Worm (Caenorhabditis elegans) whole organism, L4 larva: ENCODE data around the gene C14A4.9.

ENCODE experiments used
- D1046.2 ChIP-seq: fragments of 200-800 bp; sonication (Bioruptor generic); IDR thresholded peaks from 2 replicates; pipeline ENCODE4 v1.3.6; 2022; ENCODE audit warnings: missing genetic modification characterization, missing compliant biosample characterization
- F26F4.8 ChIP-seq: fragments of 200-800 bp; sonication (Bioruptor generic); conservative IDR thresholded peaks from 2 replicates; pipeline ENCODE4 v1.3.6; 2022; ENCODE audit warnings: missing genetic modification characterization, missing compliant biosample characterization
- F44E2.7 ChIP-seq: fragments of 200-800 bp; sonication (Bioruptor generic); IDR thresholded peaks from 2 replicates; pipeline ENCODE4 v2.1.2; 2022; ENCODE audit warnings: missing genetic modification characterization, missing compliant biosample characterization
- F49E8.2 ChIP-seq: sonication (generic microtip); optimal IDR thresholded peaks from 2 replicates; lab custom pipeline; 2016; ENCODE audit warnings: missing compliant biosample characterization, mild to moderate bottlenecking, missing genetic modification characterization, borderline replicate concordance
- T20F7.1 ChIP-seq: fragments of 200-800 bp; sonication (Bioruptor generic); optimal IDR thresholded peaks from 2 replicates; lab custom pipeline; 2018; ENCODE audit warnings: mild to moderate bottlenecking, missing genetic modification characterization, missing compliant biosample characterization
- Y5F2A.4 ChIP-seq: fragments of 200-800 bp; sonication (Bioruptor generic); optimal IDR thresholded peaks from 2 replicates; lab custom pipeline; 2018; ENCODE audit warnings: mild to moderate bottlenecking, missing genetic modification characterization, missing compliant biosample characterization
- ama-1 ChIP-seq: fragments of 150-350 bp; optimal IDR thresholded peaks from 2 replicates; lab custom pipeline; 2014; ENCODE audit warnings: inconsistent platforms, mixed read lengths
- arid-1 ChIP-seq: fragments of 200-800 bp; sonication (Bioruptor generic); conservative IDR thresholded peaks from 2 replicates; pipeline ENCODE4 v1.3.6; 2022; ENCODE audit warnings: missing genetic modification reagents, missing genetic modification characterization, missing compliant biosample characterization
- ceh-28 ChIP-seq: fragments of 150-350 bp; optimal IDR thresholded peaks from 2 replicates; lab custom pipeline; 2014; ENCODE audit warnings: missing biosample characterization, missing genetic modification reagents, missing genetic modification characterization
- ceh-62 ChIP-seq: sonication (generic microtip); optimal IDR thresholded peaks from 2 replicates; lab custom pipeline; 2017; ENCODE audit warnings: missing biosample characterization, missing genetic modification characterization
- ceh-82 ChIP-seq: sonication (generic microtip); optimal IDR thresholded peaks from 2 replicates; lab custom pipeline; 2017; ENCODE audit warnings: missing biosample characterization, missing genetic modification characterization
- ctbp-1 ChIP-seq: fragments of 200-800 bp; sonication (Bioruptor generic); IDR thresholded peaks from 2 replicates; pipeline ENCODE4 v1.3.6; 2022; ENCODE audit warnings: missing genetic modification reagents, missing genetic modification characterization, missing compliant biosample characterization
- daf-19 ChIP-seq: fragments of 200-800 bp; sonication (Bioruptor generic); conservative IDR thresholded peaks from 2 replicates; pipeline ENCODE4 v1.3.6; 2022; ENCODE audit warnings: missing genetic modification characterization, missing compliant biosample characterization
- dmd-6 ChIP-seq: fragments of 200-800 bp; sonication (Bioruptor generic); IDR thresholded peaks from 2 replicates; pipeline ENCODE4 v1.3.6; 2022; ENCODE audit warnings: missing genetic modification reagents, missing genetic modification characterization, missing compliant biosample characterization
- dpl-1 ChIP-seq: fragments of 150-350 bp; optimal IDR thresholded peaks from 2 replicates; lab custom pipeline; 2014; ENCODE audit warnings: missing biosample characterization, missing genetic modification reagents, missing genetic modification characterization
- egl-27 ChIP-seq: sonication (generic microtip); optimal IDR thresholded peaks from 3 replicates; lab custom pipeline; 2017; ENCODE audit warnings: missing biosample characterization, missing genetic modification reagents, missing genetic modification characterization
- egl-43 ChIP-seq: fragments of 200-800 bp; sonication (Bioruptor generic); IDR thresholded peaks from 2 replicates; pipeline ENCODE4 v1.3.6; 2022; ENCODE audit warnings: missing genetic modification reagents, missing genetic modification characterization, missing compliant biosample characterization
- fos-1 ChIP-seq: fragments of 150-350 bp; optimal IDR thresholded peaks from 2 replicates; lab custom pipeline; 2014; ENCODE audit warnings: missing biosample characterization, missing genetic modification characterization
- hif-1 ChIP-seq, 2 experiments: sonication (generic microtip); optimal IDR thresholded peaks; 2 replicates each; lab custom pipeline; 2016 to 2017; ENCODE audit warnings: missing compliant biosample characterization in 2 of 2, missing genetic modification characterization in 2 of 2, missing genetic modification reagents in 2 of 2, missing genotype in 2 of 2, mild to moderate bottlenecking in 1 of 2
- hlh-30 ChIP-seq: sonication (generic microtip); optimal IDR thresholded peaks from 2 replicates; lab custom pipeline; 2017; ENCODE audit warnings: antibody characterized with exemption, mild to moderate bottlenecking, missing genetic modification characterization, missing compliant biosample characterization; ENCODE audit not compliant: insufficient read depth
- lin-1 ChIP-seq: fragments of 200-800 bp; sonication (Bioruptor generic); IDR thresholded peaks from 2 replicates; pipeline ENCODE4 v1.3.6; 2022; ENCODE audit warnings: missing genetic modification reagents, missing genetic modification characterization, missing compliant biosample characterization
- lsy-2 ChIP-seq, 2 experiments: fragments of 150-350 bp in 1 of 2; sonication (generic microtip) in 1 of 2; optimal IDR thresholded peaks; 2 replicates each; lab custom pipeline; 2014 to 2017; ENCODE audit warnings: missing biosample characterization in 2 of 2, missing genetic modification characterization in 2 of 2
- madf-9 ChIP-seq: fragments of 200-800 bp; sonication (Bioruptor generic); conservative IDR thresholded peaks from 2 replicates; pipeline ENCODE4 v1.3.6; 2022; ENCODE audit warnings: missing genetic modification reagents, missing genetic modification characterization, missing compliant biosample characterization
- mes-2 ChIP-seq: sonication (generic microtip); optimal IDR thresholded peaks from 2 replicates; lab custom pipeline; 2016; ENCODE audit warnings: missing genotype, mild to moderate bottlenecking, missing genetic modification characterization, missing compliant biosample characterization; ENCODE audit not compliant: poor library complexity, severe bottlenecking
- mxl-2 ChIP-seq: fragments of 200-800 bp; sonication (Bioruptor generic); conservative IDR thresholded peaks from 2 replicates; pipeline ENCODE4 v1.3.6; 2022; ENCODE audit warnings: missing genetic modification reagents, missing genetic modification characterization, missing compliant biosample characterization
- nhr-10 ChIP-seq: fragments of 150-350 bp; optimal IDR thresholded peaks from 2 replicates; lab custom pipeline; 2014; ENCODE audit warnings: missing biosample characterization, missing genetic modification characterization
- nhr-102 ChIP-seq: sonication (generic microtip); optimal IDR thresholded peaks from 2 replicates; lab custom pipeline; 2016; ENCODE audit warnings: mild to moderate bottlenecking, missing genetic modification characterization, moderate library complexity, missing compliant biosample characterization
- nhr-28 ChIP-seq: fragments of 150-350 bp; optimal IDR thresholded peaks from 2 replicates; lab custom pipeline; 2014; ENCODE audit warnings: missing biosample characterization, missing genetic modification characterization
- rbr-2 ChIP-seq: sonication (generic microtip); optimal IDR thresholded peaks from 2 replicates; lab custom pipeline; 2016; ENCODE audit warnings: missing genotype, missing genetic modification characterization, missing compliant biosample characterization
- saeg-2 ChIP-seq: fragments of 200-800 bp; sonication (Bioruptor generic); IDR thresholded peaks from 2 replicates; pipeline ENCODE4 v1.3.6; 2022; ENCODE audit warnings: missing genetic modification reagents, missing genetic modification characterization, missing compliant biosample characterization
- spr-3 ChIP-seq: fragments of 200-800 bp; sonication (Bioruptor generic); optimal IDR thresholded peaks from 2 replicates; lab custom pipeline; 2018; ENCODE audit warnings: mild to moderate bottlenecking, missing genetic modification characterization, missing compliant biosample characterization
- tra-1 ChIP-seq: fragments of 200-800 bp; sonication (Bioruptor generic); IDR thresholded peaks from 2 replicates; pipeline ENCODE4 v1.3.6; 2022; ENCODE audit warnings: missing genetic modification reagents, missing genetic modification characterization, missing compliant biosample characterization
- unc-39 ChIP-seq: sonication (generic microtip); optimal IDR thresholded peaks from 2 replicates; lab custom pipeline; 2017; ENCODE audit warnings: missing biosample characterization, missing genetic modification characterization
- vab-7 ChIP-seq: fragments of 200-800 bp; sonication (Bioruptor generic); IDR thresholded peaks from 2 replicates; pipeline ENCODE4 v1.3.6; 2022; ENCODE audit warnings: missing genetic modification reagents, missing genetic modification characterization, missing compliant biosample characterization
- ztf-11 ChIP-seq: fragments of 150-350 bp; optimal IDR thresholded peaks from 2 replicates; lab custom pipeline; 2014; ENCODE audit warnings: missing biosample characterization, missing genetic modification characterization

The C14A4.9 gene

DNA sequence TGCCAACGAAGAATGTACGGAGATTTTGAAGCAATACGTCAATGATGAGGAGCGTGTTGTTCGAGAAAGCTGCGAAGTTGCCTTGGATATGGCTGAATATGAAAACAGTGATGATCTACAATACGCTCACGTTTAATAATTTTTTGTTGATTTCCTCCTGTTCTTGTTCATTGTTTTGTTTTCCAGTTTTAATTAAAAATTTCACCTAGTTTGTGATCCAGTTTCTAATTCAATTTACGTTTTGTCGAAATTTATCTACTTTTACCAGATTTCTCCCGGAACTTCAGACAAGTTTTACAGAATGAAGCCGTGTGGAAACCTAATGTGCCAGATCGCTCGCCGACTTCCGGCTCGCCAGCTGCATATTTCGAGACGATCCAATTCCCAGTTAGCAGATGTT is 18.3 kb upstream of the C14A4.9 start, which contains the start of gene dap-3:
dap-3 (plus strand) TSS at position 301 of the 400 bp plus-strand sequence.
- TF ChIP-seq mes-2 (tag; lab: Kevin White, UChicago) (no peak), egl-43 (GFP tag; lab: Robert Waterston, UW) (0 out of 2 replicates have a peak, but pooled peaks have one; percentile 4)
- TF ChIP-seq, all 104 proteins: peak for 1

ce11 chrII:10582318-10582717 is 16.8 kb upstream of the C14A4.9 start, which contains the start of gene mrps-22:
mrps-22 (plus strand) TSS chrII:10582618.
- TF ChIP-seq dmd-6 (GFP tag; lab: Robert Waterston, UW) (no peak), vab-7 (GFP tag; lab: Robert Waterston, UW) (no peak), daf-19 (GFP tag; lab: Robert Waterston, UW) (no peak), ceh-28 (tag; lab: Kevin White, UChicago) (no peak), ceh-62 (no peak), lin-1 (GFP tag; lab: Robert Waterston, UW) (no peak), tra-1 (GFP tag; lab: Robert Waterston, UW) (no peak), mxl-2 (no peak), nhr-10 (tag; lab: Kevin White, UChicago) (no peak), hlh-30 (tag; lab: Kevin White, UChicago) (no peak), nhr-28 (tag; lab: Kevin White, UChicago) (no peak), ceh-82 (tag; lab: Kevin White, UChicago) (no peak), lsy-2 (tag; optimal IDR thresholded peaks at IDR 0.05; lab: Kevin White, UChicago) (no peak), T20F7.1 (GFP tag; lab: Kevin White, UChicago) (no peak)
- TF ChIP-seq, all 104 proteins: peak for 0

- no peak for TF ChIP-seq Y5F2A.4 (GFP tag; lab: Kevin White, UChicago)
- TF ChIP-seq F26F4.8 (GFP tag; lab: Robert Waterston, UW), result no peak
- TF ChIP-seq egl-27, result no peak
- no peak for TF ChIP-seq unc-39
- TF ChIP-seq T20F7.1 (GFP tag; lab: Kevin White, UChicago), result no peak
- no peak for TF ChIP-seq ama-1
- no peak for TF ChIP-seq rbr-2 (tag; lab: Kevin White, UChicago)
- no peak for TF ChIP-seq arid-1 (GFP tag; lab: Robert Waterston, UW)
- no peak for TF ChIP-seq spr-3
- TF ChIP-seq nhr-102 (tag; lab: Kevin White, UChicago), result no peak
- no peak for TF ChIP-seq egl-43 (GFP tag; lab: Robert Waterston, UW)
- TF ChIP-seq hif-1 (tag; optimal IDR thresholded peaks at IDR 0.05; lab: Kevin White, UChicago), result no peak
- TF ChIP-seq ctbp-1 (GFP tag; lab: Robert Waterston, UW), result no peak
- TF ChIP-seq F49E8.2, result no peak
- TF ChIP-seq saeg-2 (GFP tag; lab: Robert Waterston, UW), result no peak
- no peak for TF ChIP-seq ceh-28 (tag; lab: Kevin White, UChicago)
- TF ChIP-seq D1046.2 (GFP tag; lab: Robert Waterston, UW), result no peak
- no peak for TF ChIP-seq ztf-11 (tag; lab: Kevin White, UChicago)
These were observed 15.1 kb upstream of the C14A4.9 start, which contains the start of gene algn-9 for ce11 chrII:10584036-10584435. algn-9 (plus strand) TSS chrII:10584336.

ce11 chrII:10587742-10588141 is 11.4 kb upstream of the C14A4.9 start, which contains the start of gene crn-3:
crn-3 (plus strand) TSS chrII:10588042.
- no peak for TF ChIP-seq F44E2.7 (GFP tag; lab: Robert Waterston, UW)

DNA sequence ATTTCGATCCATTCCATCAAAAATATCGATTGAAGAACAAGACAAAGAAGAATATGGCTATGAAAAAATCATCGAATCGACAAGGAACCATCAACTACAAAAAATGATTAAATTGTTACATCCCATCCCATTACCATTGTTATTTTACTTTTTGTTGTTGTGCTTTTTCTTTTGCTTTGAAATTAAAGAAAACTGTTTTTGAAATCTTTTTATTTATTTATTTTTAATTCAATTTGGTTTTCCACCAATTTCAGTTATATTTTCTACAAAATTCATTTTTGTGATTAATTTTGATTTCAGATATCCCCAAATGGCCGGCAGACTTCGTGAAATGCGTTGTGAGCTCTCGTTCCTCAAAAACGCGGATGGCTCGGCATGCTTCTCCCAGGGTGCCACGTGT is 6.7 kb upstream of the C14A4.9 start, which contains the start of gene crn-5:
crn-5 (plus strand) TSS at position 301 of the 400 bp plus-strand sequence.
- no peak for TF ChIP-seq fos-1
- TF ChIP-seq dpl-1 (GFP tag; lab: Kevin White, UChicago), result no peak
- no peak for TF ChIP-seq madf-9
- TF ChIP-seq tra-1 (GFP tag; lab: Robert Waterston, UW), result no peak
- TF ChIP-seq ceh-28 (tag; lab: Kevin White, UChicago), result no peak
- TF ChIP-seq spr-3, result no peak
